Worm (Caenorhabditis elegans) whole organism, L4 larva: ENCODE data around the gene R05F9.11.
A peak's percentile ranks its signal among the peaks of the same experiment; 100 is the strongest.

Experiments used
- F26F4.8 ChIP-seq: fragments of 200-800 bp; sonication (Bioruptor generic); conservative IDR thresholded peaks from 2 replicates; pipeline ENCODE4 v1.3.6; 2022; ENCODE audit warnings: missing genetic modification characterization, missing compliant biosample characterization
- T26A8.4 ChIP-seq: fragments of 200-800 bp; sonication (Bioruptor generic); IDR thresholded peaks from 2 replicates; pipeline ENCODE4 v1.3.6; 2022; ENCODE audit warnings: missing genetic modification characterization, missing compliant biosample characterization
- Y48G9A.11 ChIP-seq: fragments of 200-800 bp; sonication (Bioruptor generic); IDR thresholded peaks from 2 replicates; pipeline ENCODE4 v1.3.6; 2022; ENCODE audit warnings: missing genetic modification reagents, missing genetic modification characterization, missing compliant biosample characterization
- Y75B8A.6 ChIP-seq: fragments of 200-800 bp; sonication (Bioruptor generic); IDR thresholded peaks from 2 replicates; pipeline ENCODE4 v1.3.6; 2022; ENCODE audit warnings: missing genetic modification reagents, missing genetic modification characterization, missing compliant biosample characterization
- ZK337.2 ChIP-seq: fragments of 200-800 bp; sonication (Bioruptor generic); IDR thresholded peaks from 2 replicates; pipeline ENCODE4 v1.3.6; 2022; ENCODE audit warnings: missing genetic modification reagents, missing genetic modification characterization, missing compliant biosample characterization
- aha-1 ChIP-seq: fragments of 150-350 bp; peaks from one replicate; lab custom pipeline; 2014; ENCODE audit warnings: missing biosample characterization, missing genetic modification characterization
- aly-2 ChIP-seq: sonication (generic microtip); optimal IDR thresholded peaks from 2 replicates; lab custom pipeline; 2018; ENCODE audit warnings: missing biosample characterization, missing genetic modification characterization
- ceh-28 ChIP-seq: fragments of 150-350 bp; optimal IDR thresholded peaks from 2 replicates; lab custom pipeline; 2014; ENCODE audit warnings: missing biosample characterization, missing genetic modification reagents, missing genetic modification characterization
- ceh-82 ChIP-seq: sonication (generic microtip); optimal IDR thresholded peaks from 2 replicates; lab custom pipeline; 2017; ENCODE audit warnings: missing biosample characterization, missing genetic modification characterization
- ces-1 ChIP-seq: fragments of 150-350 bp; sonication (generic microtip); optimal IDR thresholded peaks from 4 replicates; lab custom pipeline; 2014; ENCODE audit warnings: missing biosample characterization, missing genetic modification reagents, missing genetic modification characterization
- ctbp-1 ChIP-seq: fragments of 200-800 bp; sonication (Bioruptor generic); IDR thresholded peaks from 2 replicates; pipeline ENCODE4 v1.3.6; 2022; ENCODE audit warnings: missing genetic modification reagents, missing genetic modification characterization, missing compliant biosample characterization
- daf-12 ChIP-seq: fragments of 150-350 bp; optimal IDR thresholded peaks from 2 replicates; lab custom pipeline; 2014; ENCODE audit warnings: missing biosample characterization, missing genetic modification reagents, missing genetic modification characterization
- daf-19 ChIP-seq: fragments of 200-800 bp; sonication (Bioruptor generic); conservative IDR thresholded peaks from 2 replicates; pipeline ENCODE4 v1.3.6; 2022; ENCODE audit warnings: missing genetic modification characterization, missing compliant biosample characterization
- dmd-6 ChIP-seq: fragments of 200-800 bp; sonication (Bioruptor generic); IDR thresholded peaks from 2 replicates; pipeline ENCODE4 v1.3.6; 2022; ENCODE audit warnings: missing genetic modification reagents, missing genetic modification characterization, missing compliant biosample characterization
- duxl-1 ChIP-seq: sonication (generic microtip); optimal IDR thresholded peaks from 2 replicates; lab custom pipeline; 2016; ENCODE audit warnings: mild to moderate bottlenecking, missing genetic modification characterization, moderate library complexity, missing compliant biosample characterization; ENCODE audit not compliant: poor library complexity
- dve-1 ChIP-seq: sonication (generic microtip); optimal IDR thresholded peaks from 2 replicates; lab custom pipeline; 2017; ENCODE audit warnings: antibody characterized with exemption, mild to moderate bottlenecking, missing genetic modification characterization, missing compliant biosample characterization; ENCODE audit not compliant: insufficient read depth
- egl-43 ChIP-seq: fragments of 200-800 bp; sonication (Bioruptor generic); IDR thresholded peaks from 2 replicates; pipeline ENCODE4 v1.3.6; 2022; ENCODE audit warnings: missing genetic modification reagents, missing genetic modification characterization, missing compliant biosample characterization
- fkh-10 ChIP-seq: fragments of 150-350 bp; optimal IDR thresholded peaks from 2 replicates; lab custom pipeline; 2014; ENCODE audit warnings: missing biosample characterization, missing genetic modification reagents, missing genetic modification characterization
- fos-1 ChIP-seq: fragments of 150-350 bp; optimal IDR thresholded peaks from 2 replicates; lab custom pipeline; 2014; ENCODE audit warnings: missing biosample characterization, missing genetic modification characterization
- hlh-11 ChIP-seq: fragments of 200-800 bp; sonication (Bioruptor generic); optimal IDR thresholded peaks from 2 replicates; lab custom pipeline; 2018; ENCODE audit warnings: mild to moderate bottlenecking, missing genetic modification characterization, missing compliant biosample characterization
- hlh-30 ChIP-seq: sonication (generic microtip); optimal IDR thresholded peaks from 2 replicates; lab custom pipeline; 2017; ENCODE audit warnings: antibody characterized with exemption, mild to moderate bottlenecking, missing genetic modification characterization, missing compliant biosample characterization; ENCODE audit not compliant: insufficient read depth
- hmg-1.1 ChIP-seq: fragments of 200-800 bp; sonication (Bioruptor generic); IDR thresholded peaks from 2 replicates; pipeline ENCODE4 v1.3.6; 2022; ENCODE audit warnings: missing genetic modification reagents, missing genetic modification characterization, missing compliant biosample characterization
- lim-7 ChIP-seq: fragments of 200-800 bp; sonication (Bioruptor generic); IDR thresholded peaks from 2 replicates; pipeline ENCODE4 v1.3.6; 2022; ENCODE audit warnings: missing genetic modification characterization, missing compliant biosample characterization
- lin-29 ChIP-seq: fragments of 200-800 bp; sonication (Bioruptor generic); IDR thresholded peaks from 2 replicates; pipeline ENCODE4 v1.3.6; 2022; ENCODE audit warnings: missing genetic modification reagents, missing genetic modification characterization, missing compliant biosample characterization
- lin-38 ChIP-seq: fragments of 200-800 bp; sonication (Bioruptor generic); IDR thresholded peaks from 2 replicates; pipeline ENCODE4 v1.3.6; 2022; ENCODE audit warnings: missing genetic modification reagents, missing genetic modification characterization, missing compliant biosample characterization
- lsy-2 ChIP-seq, 2 experiments: fragments of 150-350 bp in 1 of 2; sonication (generic microtip) in 1 of 2; optimal IDR thresholded peaks; 2 replicates each; lab custom pipeline; 2014 to 2017; ENCODE audit warnings: missing biosample characterization in 2 of 2, missing genetic modification characterization in 2 of 2
- madf-5 ChIP-seq, 2 experiments: fragments of 200-800 bp; sonication (Bioruptor generic); IDR thresholded peaks; 2 replicates each; pipeline ENCODE4 v1.3.6; 2022; ENCODE audit warnings: missing compliant biosample characterization in 2 of 2, missing genetic modification characterization in 2 of 2
- mdl-1 ChIP-seq, 2 experiments: fragments of 150-350 bp in 1 of 2; sonication (generic microtip) in 1 of 2; optimal IDR thresholded peaks; 2 replicates each; lab custom pipeline; 2014 to 2017; ENCODE audit warnings: missing biosample characterization in 2 of 2, missing genetic modification characterization in 2 of 2
- mep-1 ChIP-seq: fragments of 150-350 bp; sonication (generic microtip); optimal IDR thresholded peaks from 3 replicates; lab custom pipeline; 2014; ENCODE audit warnings: missing biosample characterization, missing genetic modification characterization
- mxl-3 ChIP-seq: fragments of 200-800 bp; sonication (Bioruptor generic); optimal IDR thresholded peaks from 2 replicates; lab custom pipeline; 2018; ENCODE audit warnings: mild to moderate bottlenecking, missing genetic modification characterization, missing compliant biosample characterization
- nhr-28 ChIP-seq: fragments of 150-350 bp; optimal IDR thresholded peaks from 2 replicates; lab custom pipeline; 2014; ENCODE audit warnings: missing biosample characterization, missing genetic modification characterization
- nhr-48 ChIP-seq: sonication (generic microtip); optimal IDR thresholded peaks from 2 replicates; lab custom pipeline; 2016; ENCODE audit warnings: mild to moderate bottlenecking, missing genetic modification characterization, missing compliant biosample characterization
- nhr-77 ChIP-seq: fragments of 150-350 bp; optimal IDR thresholded peaks from 2 replicates; lab custom pipeline; 2014; ENCODE audit warnings: missing biosample characterization, missing genetic modification characterization
- set-16 ChIP-seq: fragments of 200-800 bp; sonication (Bioruptor generic); IDR thresholded peaks from 2 replicates; pipeline ENCODE4 v1.3.6; 2022; ENCODE audit warnings: missing genetic modification reagents, missing genetic modification characterization, missing compliant biosample characterization
- snpc-4 ChIP-seq: fragments of 150-350 bp; optimal IDR thresholded peaks from 2 replicates; lab custom pipeline; 2014; ENCODE audit warnings: missing biosample characterization, missing genetic modification characterization
- vab-7 ChIP-seq: fragments of 200-800 bp; sonication (Bioruptor generic); IDR thresholded peaks from 2 replicates; pipeline ENCODE4 v1.3.6; 2022; ENCODE audit warnings: missing genetic modification reagents, missing genetic modification characterization, missing compliant biosample characterization
- zfp-2 ChIP-seq: sonication (generic microtip); optimal IDR thresholded peaks from 2 replicates; lab custom pipeline; 2016; ENCODE audit warnings: mild to moderate bottlenecking, missing genetic modification characterization, missing compliant biosample characterization

Gene R05F9.11

ce11 chrII:4874335-4874861 is 39.6 kb downstream of the R05F9.11 start, which contains the start of gene F11G11.15:
F11G11.15 (plus strand) TSS chrII:4874845.
- peak; percentile 96 for TF ChIP-seq aha-1
- TF ChIP-seq ces-1 (GFP tag; lab: Kevin White, UChicago): no peak
- TF ChIP-seq mep-1 (tag; lab: Kevin White, UChicago): no peak
- peak; percentile 68 for TF ChIP-seq nhr-48 (tag; lab: Kevin White, UChicago)
- no peak for TF ChIP-seq ctbp-1 (GFP tag; lab: Robert Waterston, UW)
- TF ChIP-seq dmd-6 (GFP tag; lab: Robert Waterston, UW): no peak
- peak; percentile 45 for TF ChIP-seq hlh-11 (tag; lab: Kevin White, UChicago)
- TF ChIP-seq duxl-1: no peak
- peak; percentile 81 for TF ChIP-seq mxl-3 (GFP tag; lab: Kevin White, UChicago)
- TF ChIP-seq aly-2 (tag; lab: Kevin White, UChicago): no peak
- TF ChIP-seq egl-43 (GFP tag; lab: Robert Waterston, UW): no peak
- TF ChIP-seq daf-19: no peak
- no peak for TF ChIP-seq daf-12 (tag; lab: Kevin White, UChicago)
- TF ChIP-seq mdl-1 (tag; optimal IDR thresholded peaks at IDR 0.05; lab: Kevin White, UChicago): peak in 1 of 2 experiments; percentile 31
- TF ChIP-seq hlh-30 (tag; lab: Kevin White, UChicago): peak; percentile 66
- TF ChIP-seq nhr-77 (tag; lab: Kevin White, UChicago): no peak
- no peak for TF ChIP-seq snpc-4 (tag; lab: Kevin White, UChicago)
- TF ChIP-seq lin-29 (GFP tag; lab: Robert Waterston, UW): no peak
- TF ChIP-seq nhr-28 (tag; lab: Kevin White, UChicago): peak; percentile 33
- TF ChIP-seq, all 104 proteins: peak for 7

- no peak for TF ChIP-seq dve-1 (tag; lab: Kevin White, UChicago)
- TF ChIP-seq hmg-1.1 (GFP tag; lab: Robert Waterston, UW): no peak
- no peak for TF ChIP-seq lin-38 (GFP tag; lab: Robert Waterston, UW)
- TF ChIP-seq dmd-6 (GFP tag; lab: Robert Waterston, UW): no peak
- TF ChIP-seq zfp-2 (tag; lab: Kevin White, UChicago): no peak
- TF ChIP-seq egl-43 (GFP tag; lab: Robert Waterston, UW): no peak
- TF ChIP-seq mdl-1 (tag; optimal IDR thresholded peaks at IDR 0.05; lab: Kevin White, UChicago): no peak
- TF ChIP-seq lsy-2 (tag; optimal IDR thresholded peaks at IDR 0.05; lab: Kevin White, UChicago): no peak
- TF ChIP-seq ZK337.2 (GFP tag; lab: Robert Waterston, UW): no peak
- TF ChIP-seq lim-7 (GFP tag; lab: Robert Waterston, UW): no peak
- TF ChIP-seq set-16 (GFP tag; lab: Robert Waterston, UW): no peak
Measured at ce11 chrII:4873029-4873428, 41.0 kb downstream of the R05F9.11 start, which contains the start of gene col-73. col-73 (minus strand) TSS chrII:4873129.

- TF ChIP-seq madf-5 (GFP tag; IDR thresholded peaks at IDR 0.05; lab: Robert Waterston, UW): 0 out of 4 replicates have a peak, but pooled peaks of 1 of the 2 experiments have one; percentile 49
- 0 out of 2 replicates have a peak, but pooled peaks have one; percentile 17 for TF ChIP-seq T26A8.4
- TF ChIP-seq set-16 (GFP tag; lab: Robert Waterston, UW): peak; percentile 98
- TF ChIP-seq Y48G9A.11 (GFP tag; lab: Robert Waterston, UW): 0 out of 2 replicates have a peak, but pooled peaks have one; percentile 13
- TF ChIP-seq F26F4.8 (GFP tag; lab: Robert Waterston, UW): 0 out of 2 replicates have a peak, but pooled peaks have one; percentile 24
Measured at ce11 chrII:4872359-4872758, 41.7 kb downstream of the R05F9.11 start.

- TF ChIP-seq ces-1 (GFP tag; lab: Kevin White, UChicago) (no peak), ceh-82 (tag; lab: Kevin White, UChicago) (peak; percentile 20), ceh-28 (tag; lab: Kevin White, UChicago) (no peak), fkh-10 (GFP tag; lab: Kevin White, UChicago) (no peak), hlh-11 (tag; lab: Kevin White, UChicago) (no peak), lin-29 (GFP tag; lab: Robert Waterston, UW) (no peak), vab-7 (GFP tag; lab: Robert Waterston, UW) (no peak), fos-1 (no peak), Y75B8A.6 (GFP tag; lab: Robert Waterston, UW) (no peak)
Measured at ce11 chrII:4871834-4872233, 42.2 kb downstream of the R05F9.11 start.
